Fruit fly (Drosophila melanogaster) whole organism, wandering third instar larva: ENCODE results near the gene Tbcd.

ENCODE experiments used
- Myc ChIP-seq: fragments of >200 bp; optimal IDR thresholded peaks from 2 replicates; lab custom pipeline; 2017
- Rel ChIP-seq, 2 experiments: fragments of 200-800 bp; sonication (Bioruptor generic) in 1 of 2; optimal IDR thresholded peaks; 2 replicates in 1 of 2; 3 replicates in 1 of 2; lab custom pipeline; 2016 to 2019; ENCODE audit warnings: mild to moderate bottlenecking in 2 of 2, missing biosample characterization in 2 of 2, missing genetic modification characterization in 2 of 2, moderate library complexity in 1 of 2
- br ChIP-seq: fragments of 200-800 bp; sonication (Bioruptor generic); optimal IDR thresholded peaks from 2 replicates; lab custom pipeline; 2016; ENCODE audit warnings: missing biosample characterization, missing genetic modification characterization
- brk ChIP-seq: fragments of 200-800 bp; sonication (Bioruptor generic); optimal IDR thresholded peaks from 2 replicates; lab custom pipeline; 2016; ENCODE audit warnings: missing biosample characterization, mild to moderate bottlenecking, missing genetic modification characterization
- dl ChIP-seq, 2 experiments: fragments of 175-275, 200-275 bp in 1 of 2; fragments of 200-275 bp in 1 of 2; sonication (Bioruptor generic); optimal IDR thresholded peaks; lab custom pipeline; 2018; ENCODE audit warnings: mild to moderate bottlenecking in 2 of 2, missing biosample characterization in 2 of 2, missing genetic modification characterization in 2 of 2, moderate library complexity in 2 of 2; ENCODE audit not compliant: partially characterized antibody in 2 of 2, insufficient read depth in 1 of 2
- pan ChIP-seq: fragments of >200 bp; optimal IDR thresholded peaks from 2 replicates; lab custom pipeline; 2017

DNA sequence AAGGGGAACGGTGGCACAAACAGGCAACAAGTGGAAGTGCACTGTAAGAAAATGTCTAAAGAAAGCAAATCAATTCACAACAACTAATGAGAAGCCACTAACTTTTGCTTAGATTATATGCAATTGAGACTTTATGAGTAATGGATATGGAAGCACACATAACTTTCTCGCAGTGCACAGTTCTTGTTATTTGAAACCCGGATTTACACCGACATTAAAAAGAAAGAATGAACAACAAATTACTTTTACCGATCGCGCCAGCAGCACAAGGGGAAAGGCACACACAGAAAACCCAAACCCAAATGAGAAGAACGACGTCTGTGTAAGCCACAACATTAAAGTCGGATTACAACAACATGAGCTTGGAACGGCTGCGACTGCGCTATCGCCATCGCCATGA is 41.8 kb downstream of the Tbcd start:
- TF ChIP-seq br = peak; percentile 65
- TF ChIP-seq pan (lab: Kevin White, UChicago) = no peak
- no peak for TF ChIP-seq dl (GFP tag; optimal IDR thresholded peaks at IDR 0.05; lab: Kevin White, UChicago; ENCODE audit: insufficient read depth in 1 of 2, partially characterized antibody in 2 of 2)
- no peak for TF ChIP-seq Rel (GFP tag; optimal IDR thresholded peaks at IDR 0.05; lab: Kevin White, UChicago)
- TF ChIP-seq Rel (tag; optimal IDR thresholded peaks at IDR 0.05; lab: Kevin White, UChicago) = no peak
- TF ChIP-seq brk = no peak
- no peak for TF ChIP-seq Myc (lab: Kevin White, UChicago)
